Worm (Caenorhabditis elegans) whole organism, L1 larva: Measurements from ENCODE around the gene nhr-252.

Source experiments
- C04F5.9 ChIP-seq: sonication (generic microtip); optimal IDR thresholded peaks from 2 replicates; lab custom pipeline; 2016; ENCODE audit warnings: missing genetic modification characterization, missing compliant biosample characterization
- C16A3.4 ChIP-seq: fragments of 150-350 bp; optimal IDR thresholded peaks from 2 replicates; lab custom pipeline; 2014; ENCODE audit warnings: missing biosample characterization, missing genetic modification characterization
- C34B4.2 ChIP-seq: sonication (generic microtip); optimal IDR thresholded peaks from 2 replicates; lab custom pipeline; 2017; ENCODE audit warnings: mild to moderate bottlenecking, missing genetic modification characterization, missing compliant biosample characterization
- F16B12.6 ChIP-seq: fragments of 150-350 bp; optimal IDR thresholded peaks from 2 replicates; lab custom pipeline; 2014; ENCODE audit warnings: missing biosample characterization, missing genetic modification characterization
- Y116A8C.19 ChIP-seq: sonication (generic microtip); optimal IDR thresholded peaks from 2 replicates; lab custom pipeline; 2016; ENCODE audit warnings: missing compliant biosample characterization, missing genetic modification characterization, borderline replicate concordance
- blmp-1 ChIP-seq: fragments of 150-350 bp; optimal IDR thresholded peaks from 2 replicates; lab custom pipeline; 2014; ENCODE audit warnings: missing biosample characterization, missing genetic modification characterization
- ceh-63 ChIP-seq: fragments of 200-800 bp; sonication (Bioruptor generic); optimal IDR thresholded peaks from 2 replicates; lab custom pipeline; 2018; ENCODE audit warnings: mild to moderate bottlenecking, missing genetic modification characterization, missing compliant biosample characterization
- ceh-82 ChIP-seq, 3 experiments: fragments of 150-350 bp in 1 of 3; sonication (generic microtip) in 2 of 3; optimal IDR thresholded peaks; 2 replicates each; lab custom pipeline; 2014 to 2017; ENCODE audit warnings: missing biosample characterization in 3 of 3, missing genetic modification characterization in 3 of 3
- ceh-90 ChIP-seq: sonication (generic microtip); optimal IDR thresholded peaks from 2 replicates; lab custom pipeline; 2016; ENCODE audit warnings: missing genetic modification characterization, missing compliant biosample characterization
- dsc-1 ChIP-seq: sonication (generic microtip); optimal IDR thresholded peaks from 2 replicates; lab custom pipeline; 2016; ENCODE audit warnings: mild to moderate bottlenecking, missing genetic modification characterization, missing compliant biosample characterization
- efl-1 ChIP-seq, 4 experiments: fragments of 150-350 bp; optimal IDR thresholded peaks in 3 of 4; peaks in 1 of 4; 1 replicate in 1 of 4; 2 replicates in 3 of 4; lab custom pipeline; 2014; ENCODE audit warnings: missing biosample characterization in 2 of 4, missing genetic modification characterization in 2 of 4, missing genetic modification reagents in 2 of 4
- ets-5 ChIP-seq: fragments of 200-800 bp; sonication (Bioruptor generic); IDR thresholded peaks from 2 replicates; pipeline ENCODE4 v1.3.6; 2022; ENCODE audit warnings: missing genetic modification characterization, missing compliant biosample characterization
- fkh-4 ChIP-seq: sonication (generic microtip); optimal IDR thresholded peaks from 2 replicates; lab custom pipeline; 2016; ENCODE audit warnings: missing compliant biosample characterization, missing genetic modification characterization, borderline replicate concordance
- fos-1 ChIP-seq: fragments of 150-350 bp; optimal IDR thresholded peaks from 2 replicates; lab custom pipeline; 2014; ENCODE audit warnings: missing biosample characterization, missing genetic modification characterization
- hlh-4 ChIP-seq: sonication (generic microtip); optimal IDR thresholded peaks from 2 replicates; lab custom pipeline; 2016; ENCODE audit warnings: mild to moderate bottlenecking, missing genetic modification characterization, missing compliant biosample characterization
- irx-1 ChIP-seq: sonication (generic microtip); optimal IDR thresholded peaks from 2 replicates; lab custom pipeline; 2016; ENCODE audit warnings: missing genetic modification characterization, missing compliant biosample characterization
- lsy-2 ChIP-seq, 2 experiments: fragments of 150-350 bp; optimal IDR thresholded peaks; 2 replicates each; lab custom pipeline; 2014; ENCODE audit warnings: missing biosample characterization in 2 of 2, missing genetic modification characterization in 2 of 2
- mab-9 ChIP-seq: fragments of 200-800 bp; sonication (Bioruptor generic); IDR thresholded peaks from 2 replicates; pipeline ENCODE4 v1.3.6; 2022; ENCODE audit warnings: missing genetic modification reagents, missing genetic modification characterization, missing compliant biosample characterization
- mdl-1 ChIP-seq, 2 experiments: fragments of 150-350 bp; optimal IDR thresholded peaks; 2 replicates each; lab custom pipeline; 2014 to 2017; ENCODE audit warnings: missing biosample characterization in 2 of 2, missing genetic modification characterization in 2 of 2, inconsistent platforms in 1 of 2
- mef-2 ChIP-seq: fragments of 150-350 bp; optimal IDR thresholded peaks from 2 replicates; lab custom pipeline; 2014; ENCODE audit warnings: missing biosample characterization, missing genetic modification characterization
- nhr-11 ChIP-seq: fragments of 150-350 bp; optimal IDR thresholded peaks from 2 replicates; lab custom pipeline; 2014; ENCODE audit warnings: missing biosample characterization, missing genetic modification characterization
- nhr-12 ChIP-seq: sonication (generic microtip); optimal IDR thresholded peaks from 2 replicates; lab custom pipeline; 2017; ENCODE audit warnings: missing biosample characterization, missing genetic modification characterization
- nhr-19 ChIP-seq: fragments of 200-800 bp; sonication (Bioruptor generic); conservative IDR thresholded peaks from 2 replicates; pipeline ENCODE4 v1.3.6; 2022; ENCODE audit warnings: missing genetic modification characterization, missing compliant biosample characterization
- nhr-20 ChIP-seq: sonication (generic microtip); optimal IDR thresholded peaks from 2 replicates; lab custom pipeline; 2016; ENCODE audit warnings: mild to moderate bottlenecking, missing genetic modification characterization, missing compliant biosample characterization
- nhr-28 ChIP-seq: fragments of 150-350 bp; optimal IDR thresholded peaks from 2 replicates; lab custom pipeline; 2014; ENCODE audit warnings: missing biosample characterization, missing genetic modification characterization
- nhr-77 ChIP-seq: fragments of 150-350 bp; optimal IDR thresholded peaks from 2 replicates; lab custom pipeline; 2014; ENCODE audit warnings: missing biosample characterization, missing genetic modification characterization
- nhr-84 ChIP-seq: sonication (generic microtip); optimal IDR thresholded peaks from 2 replicates; lab custom pipeline; 2017; ENCODE audit warnings: missing biosample characterization, missing genetic modification characterization
- nhr-85 ChIP-seq: sonication (generic microtip); peaks from one replicate; lab custom pipeline; 2016; ENCODE audit warnings: missing genetic modification characterization, inconsistent platforms, missing compliant biosample characterization
- pax-3 ChIP-seq: fragments of 200-800 bp; sonication (Bioruptor generic); optimal IDR thresholded peaks from 2 replicates; lab custom pipeline; 2018; ENCODE audit warnings: mild to moderate bottlenecking, missing genetic modification characterization, moderate library complexity, missing compliant biosample characterization
- skn-1 ChIP-seq: fragments of 150-350 bp; optimal IDR thresholded peaks from 2 replicates; lab custom pipeline; 2014; ENCODE audit warnings: missing biosample characterization, missing genetic modification characterization
- snu-23 ChIP-seq: sonication (generic microtip); optimal IDR thresholded peaks from 2 replicates; lab custom pipeline; 2016; ENCODE audit warnings: missing genetic modification characterization, missing compliant biosample characterization
- sox-4 ChIP-seq: sonication (generic microtip); optimal IDR thresholded peaks from 2 replicates; lab custom pipeline; 2016; ENCODE audit warnings: missing genetic modification characterization, missing compliant biosample characterization
- sup-37 ChIP-seq: fragments of 200-800 bp; sonication (Bioruptor generic); optimal IDR thresholded peaks from 2 replicates; lab custom pipeline; 2018; ENCODE audit warnings: mild to moderate bottlenecking, missing genetic modification characterization, missing compliant biosample characterization
- swsn-7 ChIP-seq: sonication (generic microtip); optimal IDR thresholded peaks from 2 replicates; lab custom pipeline; 2016; ENCODE audit warnings: missing genetic modification characterization, missing compliant biosample characterization
- unc-98 ChIP-seq: fragments of 200-800 bp; sonication (Bioruptor generic); IDR thresholded peaks from 2 replicates; pipeline ENCODE4 v1.3.6; 2022; ENCODE audit warnings: missing genetic modification characterization, missing compliant biosample characterization
- vab-15 ChIP-seq: sonication (generic microtip); optimal IDR thresholded peaks from 2 replicates; lab custom pipeline; 2017; ENCODE audit warnings: missing genotype, mild to moderate bottlenecking, missing genetic modification characterization, missing compliant biosample characterization
- xbp-1 ChIP-seq: sonication (generic microtip); optimal IDR thresholded peaks from 2 replicates; lab custom pipeline; 2016; ENCODE audit warnings: missing genetic modification characterization, missing compliant biosample characterization
- zip-4 ChIP-seq: fragments of 200-800 bp; sonication (Bioruptor generic); optimal IDR thresholded peaks from 2 replicates; lab custom pipeline; 2018; ENCODE audit warnings: mild to moderate bottlenecking, missing genetic modification characterization, moderate library complexity, missing compliant biosample characterization
- ztf-11 ChIP-seq, 2 experiments: sonication (generic microtip); optimal IDR thresholded peaks; 2 replicates each; lab custom pipeline; 2016 to 2017; ENCODE audit warnings: missing genetic modification characterization in 2 of 2, missing biosample characterization in 1 of 2, missing compliant biosample characterization in 1 of 2
- ztf-4 ChIP-seq: fragments of 150-350 bp; optimal IDR thresholded peaks from 2 replicates; lab custom pipeline; 2014; ENCODE audit warnings: missing biosample characterization, missing genetic modification characterization

Gene nhr-252

DNA sequence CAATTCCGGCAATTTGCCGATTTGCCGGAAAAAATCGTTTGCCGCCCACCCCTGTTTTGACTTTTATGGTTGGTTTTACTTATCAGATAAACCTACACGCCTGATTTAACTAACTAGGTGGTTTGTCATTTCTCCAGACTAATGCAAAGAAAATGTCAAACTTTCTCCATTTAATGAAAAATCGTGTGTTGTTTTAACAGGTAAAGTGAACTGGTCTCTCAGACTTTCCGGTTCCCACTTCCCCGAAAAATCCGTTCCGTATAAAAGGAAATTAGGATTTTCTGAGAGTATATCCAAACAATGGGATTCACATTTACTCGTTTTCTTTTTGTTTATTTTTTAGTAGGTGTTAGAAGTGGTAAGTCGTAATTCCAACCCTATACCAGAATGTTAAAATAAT lies 39.8 kb upstream of the nhr-252 start, which contains the start of gene mltn-6:
TSS of gene mltn-6 (plus strand) at position 301 of the 400 bp plus-strand sequence.
- TF ChIP-seq irx-1 (tag; lab: Kevin White, UChicago) (no peak), dsc-1 (tag; lab: Kevin White, UChicago) (no peak), fos-1 (tag; lab: Kevin White, UChicago) (no peak), mdl-1 (tag; optimal IDR thresholded peaks at IDR 0.05; lab: Kevin White, UChicago) (no peak), zip-4 (no peak), pax-3 (tag; lab: Kevin White, UChicago) (no peak), nhr-12 (tag; lab: Kevin White, UChicago) (no peak), swsn-7 (no peak), F16B12.6 (tag; lab: Kevin White, UChicago) (no peak), ztf-11 (tag; optimal IDR thresholded peaks at IDR 0.05; lab: Kevin White, UChicago) (no peak), nhr-19 (GFP tag; lab: Robert Waterston, UW) (no peak), lsy-2 (tag; optimal IDR thresholded peaks at IDR 0.05; lab: Kevin White, UChicago) (no peak), efl-1 (optimal IDR thresholded peaks at IDR 0.05; lab: Kevin White, UChicago) (no peak), efl-1 (GFP tag; optimal IDR thresholded peaks at IDR 0.05 in 1 of 2; lab: Kevin White, UChicago) (no peak), hlh-4 (tag; lab: Kevin White, UChicago) (no peak), ets-5 (GFP tag; lab: Robert Waterston, UW) (no peak), mab-9 (no peak), sox-4 (no peak), ceh-82 (tag; optimal IDR thresholded peaks at IDR 0.05; lab: Kevin White, UChicago) (no peak), snu-23 (GFP tag; lab: Kevin White, UChicago) (no peak), ceh-63 (GFP tag; lab: Kevin White, UChicago) (no peak)

DNA sequence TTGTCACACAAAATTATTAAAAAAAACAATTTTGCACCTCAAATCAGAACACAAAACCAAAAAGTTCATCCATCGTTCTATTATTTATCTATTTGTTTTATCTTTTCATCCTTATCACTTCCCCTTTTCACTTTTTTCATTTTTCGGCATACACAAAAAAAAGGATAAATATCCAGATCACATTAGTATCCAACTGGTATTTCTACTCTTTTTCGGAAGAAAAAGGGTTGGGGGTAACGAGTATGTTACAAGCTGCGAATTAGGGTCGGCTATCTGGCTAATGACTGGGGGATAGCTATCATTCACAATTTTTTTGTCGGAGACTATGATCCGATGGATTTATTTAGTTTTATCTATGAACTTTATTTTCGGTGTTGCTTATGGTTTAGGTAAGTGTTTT lies 34.4 kb upstream of the nhr-252 start, which contains the start of gene mltn-7:
TSS of gene mltn-7 (plus strand) at position 301 of the 400 bp plus-strand sequence.
- TF ChIP-seq unc-98 (GFP tag; lab: Robert Waterston, UW) (no peak), blmp-1 (peak; percentile 15), nhr-28 (tag; lab: Kevin White, UChicago) (no peak), C34B4.2 (tag; lab: Kevin White, UChicago) (no peak)

DNA sequence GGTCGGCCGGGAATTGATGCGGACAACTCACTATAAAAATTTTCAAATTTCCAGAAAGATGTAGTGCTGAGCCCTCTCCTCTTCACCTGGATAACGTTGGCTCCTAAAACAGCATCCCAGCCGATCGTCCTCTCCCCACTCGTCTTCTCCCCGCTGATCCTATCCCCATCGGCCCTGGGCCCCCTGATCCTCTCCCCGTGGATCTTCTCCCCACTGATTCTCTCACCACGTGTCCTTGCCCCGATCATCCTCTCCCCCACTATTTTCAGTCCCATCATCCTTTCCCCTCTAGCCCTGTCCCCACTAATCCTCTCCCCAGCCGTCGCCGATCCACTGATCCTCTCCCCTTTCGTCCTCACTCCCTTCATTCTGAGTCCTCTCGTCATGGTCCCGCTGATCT lies 31.2 kb upstream of the nhr-252 start:
- TF ChIP-seq ztf-4 (tag; lab: Kevin White, UChicago) (no peak), C16A3.4 (no peak), xbp-1 (no peak), fkh-4 (tag; lab: Kevin White, UChicago) (no peak), mdl-1 (tag; optimal IDR thresholded peaks at IDR 0.05; lab: Kevin White, UChicago) (no peak), vab-15 (tag; lab: Kevin White, UChicago) (no peak), nhr-28 (tag; lab: Kevin White, UChicago) (no peak), skn-1 (tag; lab: Kevin White, UChicago) (no peak), nhr-11 (tag; lab: Kevin White, UChicago) (no peak), Y116A8C.19 (tag; lab: Kevin White, UChicago) (no peak), ceh-90 (tag; lab: Kevin White, UChicago) (no peak), C04F5.9 (no peak)

DNA sequence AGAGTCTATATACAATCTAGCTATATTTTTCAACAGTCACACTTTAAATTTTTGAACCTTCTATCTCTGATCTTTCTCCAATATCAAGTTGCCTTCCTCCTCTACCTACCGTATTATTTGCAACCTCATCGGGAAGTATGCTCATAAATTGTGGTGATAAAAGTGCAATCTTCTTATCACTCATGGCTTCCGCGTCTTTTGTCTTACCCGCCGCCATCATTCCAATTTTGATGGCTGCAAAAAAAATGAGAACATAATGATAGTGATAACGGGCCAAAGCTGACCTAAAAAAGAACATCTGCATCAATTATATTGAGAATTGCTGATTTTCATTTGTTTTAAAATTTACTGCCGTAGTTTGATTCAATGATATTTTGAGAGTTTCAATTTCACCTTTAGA lies 27.6 kb upstream of the nhr-252 start:
- TF ChIP-seq sup-37 (no peak), efl-1 (optimal IDR thresholded peaks at IDR 0.05; lab: Kevin White, UChicago) (no peak), efl-1 (GFP tag; optimal IDR thresholded peaks at IDR 0.05 in 1 of 2; lab: Kevin White, UChicago) (peak in 1 of 2 experiments; percentile 35)

DNA sequence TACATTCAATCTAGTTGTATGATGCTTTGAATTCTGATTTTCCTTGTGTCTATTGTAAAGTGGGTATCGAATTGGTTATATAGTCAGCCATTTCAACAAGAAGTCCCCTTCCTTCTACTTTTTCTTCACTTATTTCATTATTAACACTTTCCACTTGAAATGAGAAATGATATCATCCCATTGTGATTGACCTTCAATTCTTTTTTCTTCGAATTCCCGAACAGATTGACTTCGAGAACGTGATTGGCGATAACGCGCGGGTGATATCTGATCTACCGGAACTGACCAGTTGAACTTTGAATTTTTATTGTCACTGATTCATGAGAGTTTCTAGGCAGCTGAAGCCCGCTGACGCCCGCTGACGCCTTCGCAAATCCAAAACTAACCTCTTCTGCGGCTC lies 26.2 kb upstream of the nhr-252 start:
- TF ChIP-seq mef-2 (tag; lab: Kevin White, UChicago): no peak
- no peak for TF ChIP-seq nhr-77
- TF ChIP-seq nhr-20 (tag; lab: Kevin White, UChicago): peak; percentile 15
- TF ChIP-seq nhr-84 (tag; lab: Kevin White, UChicago): no peak
- no peak for TF ChIP-seq ztf-11 (tag; optimal IDR thresholded peaks at IDR 0.05; lab: Kevin White, UChicago)
- TF ChIP-seq blmp-1: peak; percentile 34
- TF ChIP-seq nhr-85 (tag; lab: Kevin White, UChicago): peak; percentile 44
